Worm (Caenorhabditis elegans): ENCODE results near the gene dmd-7.

- no peak for TF ChIP-seq C08G9.2 (tag; optimal IDR thresholded peaks at IDR 0.05)
- TF ChIP-seq dve-1 (tag; optimal IDR thresholded peaks at IDR 0.05), result no peak
These were observed 28.5 kb downstream of the dmd-7 start for ce11 chrV:6275209-6275608.

Measured in whole organism, late embryonic.